Fruit fly (Drosophila melanogaster): Measurements from ENCODE around the gene Akap200.

DNA sequence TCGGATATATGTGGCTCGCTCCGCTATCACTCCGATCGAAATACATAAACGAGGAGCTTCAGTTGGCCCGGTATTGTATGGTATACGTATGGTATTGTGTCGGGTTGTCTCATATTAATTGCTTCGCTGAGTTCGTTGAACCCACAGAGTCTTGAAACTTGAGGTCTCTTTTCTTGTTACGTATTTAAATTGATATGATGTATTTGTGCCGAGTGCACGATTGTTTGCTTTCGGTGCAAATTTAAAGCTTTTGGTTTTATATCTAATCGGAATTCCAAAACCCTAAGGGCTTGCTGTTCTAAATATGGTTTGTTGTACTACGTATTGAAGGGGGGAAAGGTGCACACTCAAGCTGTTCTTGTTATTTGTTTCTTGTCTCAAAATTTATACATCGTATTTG is 9.7 kb downstream of the Akap200 start:
- TF ChIP-seq insv (optimal IDR thresholded peaks at IDR 0.05), result no peak
- no peak for TF ChIP-seq ttk (optimal IDR thresholded peaks at IDR 0.05)
- TF ChIP-seq h (optimal IDR thresholded peaks at IDR 0.05), result no peak
- no peak for TF ChIP-seq psq (optimal IDR thresholded peaks at IDR 0.05)
